Fruit fly (Drosophila melanogaster) whole organism, prepupa: ENCODE results near the gene eIF3d1.

Experiments
- Blimp-1 ChIP-seq: fragments of 200-800 bp; sonication (Bioruptor generic); optimal IDR thresholded peaks from 3 replicates; lab custom pipeline; 2017; ENCODE audit warnings: missing biosample characterization, missing genetic modification characterization, mild to moderate bottlenecking, moderate library complexity, missing genetic modification reagents
- CG10631 ChIP-seq: fragments of 200-800 bp; sonication (Bioruptor generic); optimal IDR thresholded peaks from 2 replicates; lab custom pipeline; 2016; ENCODE audit warnings: missing biosample characterization, missing genetic modification characterization
- CG11294 ChIP-seq: fragments of 200-800 bp; sonication (Bioruptor generic); IDR thresholded peaks from 2 replicates; pipeline ENCODE4 v1.3.6; 2022; ENCODE audit warnings: missing biosample characterization, missing genetic modification characterization
- CG11762 ChIP-seq: fragments of 200-800 bp; sonication (Bioruptor generic); optimal IDR thresholded peaks from 3 replicates; lab custom pipeline; 2016; ENCODE audit warnings: missing biosample characterization, missing genetic modification characterization; ENCODE audit not compliant: insufficient read depth
- CG11902 ChIP-seq: fragments of 200-800 bp; sonication (Bioruptor generic); optimal IDR thresholded peaks from 3 replicates; lab custom pipeline; 2016; ENCODE audit warnings: missing biosample characterization, missing genetic modification characterization
- CG15336 ChIP-seq: fragments of 200-800 bp; sonication (Bioruptor generic); IDR thresholded peaks from 2 replicates; pipeline ENCODE4 v1.3.6; 2022; ENCODE audit warnings: missing biosample characterization, missing genetic modification characterization
- CG1621 ChIP-seq: fragments of 200-800 bp; sonication (Bioruptor generic); optimal IDR thresholded peaks from 3 replicates; lab custom pipeline; 2018; ENCODE audit warnings: missing biosample characterization, mild to moderate bottlenecking, missing genetic modification characterization
- CG16779 ChIP-seq: fragments of 200-800 bp; sonication (Bioruptor generic); optimal IDR thresholded peaks from 3 replicates; lab custom pipeline; 2017; ENCODE audit warnings: missing biosample characterization, mild to moderate bottlenecking, missing genetic modification characterization
- CG3032 ChIP-seq: fragments of 200-800 bp; optimal IDR thresholded peaks from 2 replicates; lab custom pipeline; 2019; ENCODE audit warnings: missing biosample characterization, mild to moderate bottlenecking, missing genetic modification characterization, moderate library complexity
- CG31627 ChIP-seq: fragments of 200-800 bp; sonication (Bioruptor generic); optimal IDR thresholded peaks from 3 replicates; lab custom pipeline; 2016; ENCODE audit warnings: missing biosample characterization, missing genetic modification characterization
- CG32006 ChIP-seq: fragments of 200-800 bp; sonication (Bioruptor generic); optimal IDR thresholded peaks from 3 replicates; lab custom pipeline; 2017; ENCODE audit warnings: missing biosample characterization, mild to moderate bottlenecking, missing genetic modification characterization
- CG6163 ChIP-seq: fragments of 200-800 bp; sonication (Bioruptor generic); IDR thresholded peaks from 3 replicates; pipeline ENCODE4 v1.3.6; 2022; ENCODE audit warnings: missing biosample characterization, missing genetic modification characterization
- CG6808 ChIP-seq: fragments of 200-800 bp; sonication (Bioruptor generic); optimal IDR thresholded peaks from 3 replicates; lab custom pipeline; 2017; ENCODE audit warnings: missing biosample characterization, missing genetic modification characterization, mild to moderate bottlenecking, moderate library complexity, missing genetic modification reagents
- CG6854 ChIP-seq: fragments of 200-800 bp; sonication (Bioruptor generic); optimal IDR thresholded peaks from 2 replicates; lab custom pipeline; 2017; ENCODE audit warnings: missing biosample characterization, mild to moderate bottlenecking, missing genetic modification characterization
- CG8119 ChIP-seq: fragments of 200-800 bp; sonication (Bioruptor generic); IDR thresholded peaks from 3 replicates; pipeline ENCODE4 v1.3.6; 2022; ENCODE audit warnings: missing biosample characterization, missing genetic modification characterization
- CG8319 ChIP-seq: fragments of 200-800 bp; sonication (Bioruptor generic); optimal IDR thresholded peaks from 3 replicates; lab custom pipeline; 2016; ENCODE audit warnings: missing biosample characterization, missing genetic modification characterization
- CG8632 ChIP-seq: fragments of 200-800 bp; sonication (Bioruptor generic); optimal IDR thresholded peaks from 3 replicates; lab custom pipeline; 2016; ENCODE audit warnings: missing biosample characterization, missing genetic modification characterization
- CG9139 ChIP-seq: fragments of 200-800 bp; sonication (Bioruptor generic); optimal IDR thresholded peaks from 3 replicates; lab custom pipeline; 2017; ENCODE audit warnings: missing biosample characterization, mild to moderate bottlenecking, missing genetic modification characterization
- Eip75B ChIP-seq: fragments of 200-800 bp; sonication (Bioruptor generic); optimal IDR thresholded peaks from 3 replicates; lab custom pipeline; 2016; ENCODE audit warnings: missing biosample characterization, missing genetic modification characterization
- Eip93F ChIP-seq: fragments of 200-800 bp; sonication (Bioruptor generic); optimal IDR thresholded peaks from 2 replicates; lab custom pipeline; 2016; ENCODE audit warnings: missing biosample characterization, mild to moderate bottlenecking, missing genetic modification characterization
- Ets21C ChIP-seq: fragments of 200-800 bp; sonication (Bioruptor generic); optimal IDR thresholded peaks from 3 replicates; lab custom pipeline; 2016; ENCODE audit warnings: missing biosample characterization, missing genetic modification characterization
- Ets96B ChIP-seq: fragments of 200-800 bp; optimal IDR thresholded peaks from 2 replicates; lab custom pipeline; 2019; ENCODE audit warnings: missing biosample characterization, mild to moderate bottlenecking, missing genetic modification characterization, moderate library complexity
- Gug ChIP-seq: fragments of 200-800 bp; sonication (Bioruptor generic); IDR thresholded peaks from 2 replicates; pipeline ENCODE4 v1.3.6; 2022; ENCODE audit warnings: missing biosample characterization, missing genetic modification characterization
- Hr39 ChIP-seq: fragments of 200-800 bp; sonication (Bioruptor generic); optimal IDR thresholded peaks from 2 replicates; lab custom pipeline; 2016; ENCODE audit warnings: missing biosample characterization, missing genetic modification characterization
- Hr4 ChIP-seq: fragments of 200-800 bp; sonication (Bioruptor generic); optimal IDR thresholded peaks from 3 replicates; lab custom pipeline; 2016; ENCODE audit warnings: missing biosample characterization, missing genetic modification characterization
- Lpt ChIP-seq: fragments of 200-800 bp; sonication (Bioruptor generic); optimal IDR thresholded peaks from 3 replicates; lab custom pipeline; 2016; ENCODE audit warnings: missing biosample characterization, missing genetic modification characterization
- Met ChIP-seq: fragments of 200-800 bp; sonication (Bioruptor generic); optimal IDR thresholded peaks from 3 replicates; lab custom pipeline; 2016; ENCODE audit warnings: missing biosample characterization, missing genetic modification characterization
- Smox ChIP-seq: fragments of 200-800 bp; sonication (Bioruptor generic); optimal IDR thresholded peaks from 3 replicates; lab custom pipeline; 2016; ENCODE audit warnings: missing biosample characterization, missing genetic modification characterization
- Sox102F ChIP-seq: fragments of 200-800 bp; sonication (Bioruptor generic); optimal IDR thresholded peaks from 2 replicates; lab custom pipeline; 2016; ENCODE audit warnings: missing biosample characterization, mild to moderate bottlenecking, missing genetic modification characterization
- achi ChIP-seq: fragments of 200-800 bp; sonication (Bioruptor generic); optimal IDR thresholded peaks from 3 replicates; lab custom pipeline; 2016; ENCODE audit warnings: missing biosample characterization, missing genetic modification characterization
- acj6 ChIP-seq: fragments of 200-800 bp; sonication (Bioruptor generic); optimal IDR thresholded peaks from 3 replicates; lab custom pipeline; 2016; ENCODE audit warnings: missing biosample characterization, missing genetic modification characterization
- cyc ChIP-seq: fragments of 200-800 bp; sonication (Bioruptor generic); optimal IDR thresholded peaks from 3 replicates; lab custom pipeline; 2016; ENCODE audit warnings: missing biosample characterization, missing genetic modification characterization
- dac ChIP-seq: fragments of 200-800 bp; sonication (Bioruptor generic); optimal IDR thresholded peaks from 2 replicates; lab custom pipeline; 2017; ENCODE audit warnings: missing biosample characterization, mild to moderate bottlenecking, missing genetic modification characterization
- dsx ChIP-seq: fragments of 200-800 bp; optimal IDR thresholded peaks from 3 replicates; lab custom pipeline; 2019; ENCODE audit warnings: missing biosample characterization, mild to moderate bottlenecking, missing genetic modification characterization, moderate library complexity; ENCODE audit not compliant: poor library complexity, severe bottlenecking
- eg ChIP-seq: fragments of 200-800 bp; sonication (Bioruptor generic); IDR thresholded peaks from 3 replicates; pipeline ENCODE4 v1.3.6; 2022; ENCODE audit warnings: missing biosample characterization, missing genetic modification characterization
- esn ChIP-seq: fragments of 200-800 bp; sonication (Bioruptor generic); optimal IDR thresholded peaks from 2 replicates; lab custom pipeline; 2016; ENCODE audit warnings: missing biosample characterization, mild to moderate bottlenecking, missing genetic modification characterization, moderate library complexity
- fd59A ChIP-seq: fragments of 200-800 bp; sonication (Bioruptor generic); optimal IDR thresholded peaks from 2 replicates; lab custom pipeline; 2017; ENCODE audit warnings: missing biosample characterization, mild to moderate bottlenecking, missing genetic modification characterization, missing genetic modification reagents
- fkh ChIP-seq: fragments of 200-800 bp; sonication (Bioruptor generic); optimal IDR thresholded peaks from 3 replicates; lab custom pipeline; 2017; ENCODE audit warnings: missing biosample characterization, mild to moderate bottlenecking, missing genetic modification characterization, moderate library complexity
- lz ChIP-seq: fragments of 200-800 bp; sonication (Bioruptor generic); optimal IDR thresholded peaks from 3 replicates; lab custom pipeline; 2016; ENCODE audit warnings: missing biosample characterization, missing genetic modification characterization
- net ChIP-seq: fragments of 200-800 bp; sonication (Bioruptor generic); optimal IDR thresholded peaks from 3 replicates; lab custom pipeline; 2016; ENCODE audit warnings: missing biosample characterization, missing genetic modification characterization
- pdm3 ChIP-seq: fragments of 200-800 bp; sonication (Bioruptor generic); optimal IDR thresholded peaks from 3 replicates; lab custom pipeline; 2016; ENCODE audit warnings: missing biosample characterization, missing genetic modification characterization
- salr ChIP-seq, 2 experiments: fragments of 200-800 bp; sonication (Bioruptor generic); optimal IDR thresholded peaks; 3 replicates each; lab custom pipeline; 2016 to 2018; ENCODE audit warnings: missing biosample characterization in 2 of 2, missing genetic modification characterization in 2 of 2, mild to moderate bottlenecking in 1 of 2
- svp ChIP-seq: fragments of 200-800 bp; sonication (Bioruptor generic); peaks from one replicate; lab custom pipeline; 2016; ENCODE audit warnings: missing biosample characterization, missing genetic modification characterization
- topi ChIP-seq: fragments of 200-800 bp; sonication (Bioruptor generic); optimal IDR thresholded peaks from 3 replicates; lab custom pipeline; 2016; ENCODE audit warnings: missing biosample characterization, missing genetic modification characterization
- vri ChIP-seq: fragments of 200-800 bp; sonication (Bioruptor generic); optimal IDR thresholded peaks from 3 replicates; lab custom pipeline; 2016; ENCODE audit warnings: missing biosample characterization, mild to moderate bottlenecking, missing genetic modification characterization

eIF3d1 gene

DNA sequence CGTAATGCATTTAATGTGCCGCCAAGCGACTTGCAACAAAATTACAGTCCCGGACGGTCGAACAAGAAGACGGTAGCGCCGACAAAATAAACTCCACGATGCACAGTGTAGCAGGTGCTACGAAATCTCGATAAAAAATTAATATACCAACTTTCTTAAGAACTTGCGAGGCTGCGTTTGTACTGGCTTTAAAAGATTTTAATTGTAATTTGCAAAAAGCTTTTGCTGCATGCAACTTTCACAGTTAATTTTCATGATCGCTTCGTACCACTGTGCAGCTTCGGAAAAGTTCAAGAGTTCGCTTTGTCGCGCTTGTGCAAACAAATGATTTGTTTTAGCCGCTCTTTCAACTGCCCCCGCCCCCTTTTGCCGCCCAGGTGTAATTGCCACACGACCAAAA, 33.7 kb upstream of the eIF3d1 start (continued):
- TF ChIP-seq Sox102F (GFP tag; lab: Kevin White, UChicago) (peak; percentile 73), CG10631 (GFP tag; lab: Kevin White, UChicago) (peak; percentile 61), Smox (GFP tag; lab: Kevin White, UChicago) (peak; percentile 66), CG8632 (GFP tag; lab: Kevin White, UChicago) (peak; percentile 62), acj6 (peak; percentile 84), Ets96B (tag; lab: Kevin White, UChicago) (peak; percentile 62), Met (GFP tag; lab: Kevin White, UChicago) (peak; percentile 73), fkh (GFP tag; lab: Kevin White, UChicago) (no peak), Hr4 (peak; percentile 92), CG6163 (GFP tag; lab: Robert Waterston, UW) (peak; percentile 92), topi (GFP tag; lab: Kevin White, UChicago) (peak; percentile 74), net (GFP tag; lab: Kevin White, UChicago) (peak; percentile 86), CG15336 (peak; percentile 94), salr (GFP tag; optimal IDR thresholded peaks at IDR 0.05; lab: Kevin White, UChicago) (peak; percentile 53 to 61), cyc (GFP tag; lab: Kevin White, UChicago) (peak; percentile 72), CG31627 (GFP tag; lab: Kevin White, UChicago) (peak; percentile 74), dsx (GFP tag; lab: Kevin White, UChicago) (peak; percentile 48), lz (GFP tag; lab: Kevin White, UChicago) (peak; percentile 65), CG8119 (GFP tag; lab: Robert Waterston, UW) (peak; percentile 92), CG6808 (peak; percentile 40), pdm3 (peak; percentile 84), CG1621 (tag; lab: Kevin White, UChicago) (peak; percentile 49), CG16779 (tag; lab: Kevin White, UChicago) (peak; percentile 18), svp (GFP tag; lab: Kevin White, UChicago) (peak; percentile 89), Gug (peak; percentile 80), CG6854 (GFP tag; lab: Kevin White, UChicago) (no peak), Ets21C (peak; percentile 68), Hr39 (GFP tag; lab: Kevin White, UChicago) (peak; percentile 80), CG3032 (peak; percentile 46)

DNA sequence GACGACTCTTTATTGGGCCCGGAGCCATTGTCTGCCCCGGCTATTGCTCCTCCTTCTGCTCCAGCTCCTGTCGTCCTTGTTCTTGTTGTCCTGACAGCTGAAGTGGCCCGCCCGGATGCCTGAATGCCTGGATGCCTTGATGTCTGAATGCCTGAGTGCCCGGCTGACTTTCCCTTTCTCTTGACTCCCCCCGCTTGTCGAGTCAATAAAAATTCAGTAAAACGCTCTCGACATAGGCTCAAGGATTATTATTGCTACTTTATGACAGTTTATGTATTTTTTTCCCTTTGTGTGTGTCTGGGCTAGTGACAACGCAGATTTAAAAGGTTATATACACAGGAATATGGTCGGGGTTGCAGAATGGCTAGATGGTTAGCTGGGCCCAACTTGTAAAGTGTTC, 30.0 kb upstream of the eIF3d1 start:
- TF ChIP-seq CG6854 (GFP tag; lab: Kevin White, UChicago) (no peak), CG8319 (no peak), CG8119 (GFP tag; lab: Robert Waterston, UW) (no peak), CG6808 (no peak), achi (GFP tag; lab: Kevin White, UChicago) (no peak), Hr39 (GFP tag; lab: Kevin White, UChicago) (no peak), CG11762 (no peak), Eip75B (GFP tag; lab: Kevin White, UChicago) (no peak), CG11294 (GFP tag; lab: Robert Waterston, UW) (no peak)

DNA sequence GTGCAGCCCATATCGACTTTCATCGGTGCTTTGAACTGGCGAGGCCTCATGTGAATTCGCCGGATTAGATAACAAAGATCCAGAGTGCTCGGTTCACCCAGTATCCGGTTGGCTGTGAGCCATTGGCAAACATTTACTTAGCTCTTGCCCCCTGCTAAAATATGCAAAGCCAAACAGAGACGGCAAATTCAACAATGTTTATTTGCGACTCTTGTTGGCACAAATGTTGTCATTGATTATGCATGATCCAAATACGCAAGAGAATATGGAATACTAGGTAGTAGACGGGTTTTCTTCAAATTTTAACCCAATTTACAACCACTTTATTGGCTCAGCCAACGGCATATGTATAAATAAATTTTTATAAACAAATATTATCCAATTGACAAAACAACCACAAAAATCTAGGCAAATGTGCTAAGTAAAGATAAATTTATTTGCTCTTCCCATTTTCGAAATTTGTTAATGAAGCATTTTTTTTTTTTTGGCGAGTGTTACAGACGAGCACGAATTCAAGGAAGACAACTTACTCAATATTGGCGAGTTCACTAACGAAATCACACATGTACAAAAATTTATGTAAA, 27.2 kb upstream of the eIF3d1 start:
- no peak for TF ChIP-seq CG11902
- TF ChIP-seq Lpt (GFP tag; lab: Kevin White, UChicago), result no peak
- TF ChIP-seq svp (GFP tag; lab: Kevin White, UChicago), result peak; percentile 50
- no peak for TF ChIP-seq Ets21C
- no peak for TF ChIP-seq dac (GFP tag; lab: Kevin White, UChicago)
- TF ChIP-seq Gug, result no peak
- TF ChIP-seq CG1621 (tag; lab: Kevin White, UChicago), result no peak
- TF ChIP-seq CG6163 (GFP tag; lab: Robert Waterston, UW), result no peak
- no peak for TF ChIP-seq CG6808
- TF ChIP-seq salr (GFP tag; optimal IDR thresholded peaks at IDR 0.05; lab: Kevin White, UChicago), result no peak
- TF ChIP-seq eg (GFP tag; lab: Robert Waterston, UW), result no peak
- no peak for TF ChIP-seq CG11762
- TF ChIP-seq topi (GFP tag; lab: Kevin White, UChicago), result peak; percentile 13
- peak; percentile 34 for TF ChIP-seq CG8632 (GFP tag; lab: Kevin White, UChicago)
- no peak for TF ChIP-seq achi (GFP tag; lab: Kevin White, UChicago)
- TF ChIP-seq fd59A (GFP tag; lab: Kevin White, UChicago), result no peak
- peak; percentile 53 for TF ChIP-seq Met (GFP tag; lab: Kevin White, UChicago)
- TF ChIP-seq Sox102F (GFP tag; lab: Kevin White, UChicago), result peak; percentile 44
- TF ChIP-seq Blimp-1 (GFP tag; lab: Kevin White, UChicago), result no peak
- no peak for TF ChIP-seq CG32006 (GFP tag; lab: Kevin White, UChicago)
- TF ChIP-seq vri (GFP tag; lab: Kevin White, UChicago), result peak; percentile 90
- no peak for TF ChIP-seq pdm3
- TF ChIP-seq esn, result peak; percentile 44
- no peak for TF ChIP-seq CG9139
- no peak for TF ChIP-seq CG8319
- TF ChIP-seq Eip93F (GFP tag; lab: Kevin White, UChicago), result no peak
- peak; percentile 25 for TF ChIP-seq Smox (GFP tag; lab: Kevin White, UChicago)
- peak; percentile 97 for TF ChIP-seq fkh (GFP tag; lab: Kevin White, UChicago)
- no peak for TF ChIP-seq Eip75B (GFP tag; lab: Kevin White, UChicago)
